Worm (Caenorhabditis elegans): ENCODE results near the gene mre-11.

Gene mre-11

ce11 chrV:10762695-10763094, 26.0 kb upstream of the mre-11 start, which contains the start of gene sre-6:
Gene sre-6, minus strand, starts transcription at chrV:10762795.
- TF ChIP-seq tbx-11 (GFP tag; IDR thresholded peaks at IDR 0.05) (no peak), hmbx-1 (tag; optimal IDR thresholded peaks at IDR 0.05) (no peak), pes-1 (GFP tag; IDR thresholded peaks at IDR 0.05) (no peak), scrt-1 (GFP tag; IDR thresholded peaks at IDR 0.05) (no peak), aly-1 (tag; optimal IDR thresholded peaks at IDR 0.05) (no peak), B0310.2 (tag; optimal IDR thresholded peaks at IDR 0.05) (no peak), ets-7 (tag; optimal IDR thresholded peaks at IDR 0.05) (no peak)

DNA sequence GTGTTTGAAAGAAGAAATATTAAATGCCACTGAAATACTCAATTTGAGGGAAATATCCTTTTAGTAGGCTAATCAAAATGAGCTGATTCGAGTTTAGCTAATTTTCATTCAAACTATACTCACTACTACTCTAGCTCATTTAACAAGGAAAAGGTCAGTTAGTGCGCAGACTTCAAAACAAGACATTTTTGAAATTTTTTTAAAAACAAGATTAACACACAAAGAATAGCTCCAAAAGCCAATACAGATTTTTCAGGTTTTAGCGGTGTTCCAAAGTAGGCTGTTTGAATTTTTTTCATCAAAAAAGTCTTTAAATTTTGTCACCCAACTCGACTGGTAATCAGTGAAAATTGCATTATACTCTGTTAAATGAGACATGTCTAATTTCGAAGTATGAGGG, 24.2 kb upstream of the mre-11 start:
- TF ChIP-seq F13C5.2 (tag; optimal IDR thresholded peaks at IDR 0.05) (no peak), ama-1 (optimal IDR thresholded peaks at IDR 0.05) (no peak), hmg-4 (GFP tag; optimal IDR thresholded peaks at IDR 0.05) (no peak), scrt-1 (GFP tag; IDR thresholded peaks at IDR 0.05) (no peak), B0310.2 (tag; optimal IDR thresholded peaks at IDR 0.05) (no peak)

DNA sequence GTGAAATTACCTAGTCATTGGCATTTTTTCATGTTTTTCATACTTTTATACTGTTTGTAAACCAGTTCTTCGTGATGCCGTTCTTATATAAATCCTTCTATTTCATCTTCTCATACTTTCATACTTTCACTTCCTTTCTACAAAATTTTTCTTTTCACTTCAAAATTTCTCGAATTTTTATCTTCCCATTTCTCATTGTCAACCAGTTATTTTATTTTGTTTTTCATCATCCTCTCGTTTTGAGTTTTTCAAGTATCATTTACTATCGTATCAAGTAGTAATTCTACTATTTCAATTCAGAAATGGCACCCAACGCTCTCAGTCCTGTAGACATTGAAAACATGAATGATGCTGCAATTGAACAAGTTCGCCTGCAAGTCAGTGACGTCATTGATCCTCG, 22.0 kb upstream of the mre-11 start, which contains the start of gene F28H7.8:
Gene F28H7.8, plus strand, starts transcription at position 301 of the 400 bp plus-strand sequence.
- TF ChIP-seq sea-1 (GFP tag; conservative IDR thresholded peaks at IDR 0.05) (no peak), B0310.2 (tag; optimal IDR thresholded peaks at IDR 0.05) (no peak), F13C5.2 (tag; optimal IDR thresholded peaks at IDR 0.05) (no peak), flt-1 (GFP tag; IDR thresholded peaks at IDR 0.05) (no peak), hmg-4 (GFP tag; optimal IDR thresholded peaks at IDR 0.05) (no peak), hmbx-1 (tag; optimal IDR thresholded peaks at IDR 0.05) (no peak)

- no peak for TF ChIP-seq tbx-11 (GFP tag; IDR thresholded peaks at IDR 0.05)
- no peak for TF ChIP-seq pes-1 (GFP tag; IDR thresholded peaks at IDR 0.05)
- TF ChIP-seq hnd-1 (tag; optimal IDR thresholded peaks at IDR 0.05), result no peak
- TF ChIP-seq F13C5.2 (tag; optimal IDR thresholded peaks at IDR 0.05), result no peak
Observed at ce11 chrV:10757128-10757527, 20.5 kb upstream of the mre-11 start.

- TF ChIP-seq tbx-11 (GFP tag; IDR thresholded peaks at IDR 0.05) (no peak), flt-1 (GFP tag; IDR thresholded peaks at IDR 0.05) (no peak), sea-1 (GFP tag; conservative IDR thresholded peaks at IDR 0.05) (no peak), hmg-4 (GFP tag; optimal IDR thresholded peaks at IDR 0.05) (no peak), hnd-1 (tag; optimal IDR thresholded peaks at IDR 0.05) (no peak), hmbx-1 (tag; optimal IDR thresholded peaks at IDR 0.05) (no peak), aly-1 (tag; optimal IDR thresholded peaks at IDR 0.05) (no peak), pes-1 (GFP tag; IDR thresholded peaks at IDR 0.05) (no peak), ceh-13 (GFP tag; optimal IDR thresholded peaks at IDR 0.05) (no peak)
Observed at ce11 chrV:10756698-10757097, 20.0 kb upstream of the mre-11 start, which contains the start of gene irld-6. Gene irld-6, minus strand, starts transcription at chrV:10756798.

- TF ChIP-seq tbx-37 (GFP tag; conservative IDR thresholded peaks at IDR 0.05) (no peak), tra-4 (tag; optimal IDR thresholded peaks at IDR 0.05) (no peak), scrt-1 (GFP tag; IDR thresholded peaks at IDR 0.05) (no peak), tbx-11 (GFP tag; IDR thresholded peaks at IDR 0.05) (no peak), ets-7 (tag; optimal IDR thresholded peaks at IDR 0.05) (no peak), ama-1 (optimal IDR thresholded peaks at IDR 0.05) (no peak), hnd-1 (tag; optimal IDR thresholded peaks at IDR 0.05) (no peak), F13C5.2 (tag; optimal IDR thresholded peaks at IDR 0.05) (no peak), aly-1 (tag; optimal IDR thresholded peaks at IDR 0.05) (no peak), hmbx-1 (tag; optimal IDR thresholded peaks at IDR 0.05) (no peak), ceh-36 (tag; optimal IDR thresholded peaks at IDR 0.05) (no peak), hmg-4 (GFP tag; optimal IDR thresholded peaks at IDR 0.05) (no peak), pes-1 (GFP tag; IDR thresholded peaks at IDR 0.05) (no peak), flt-1 (GFP tag; IDR thresholded peaks at IDR 0.05) (no peak), ceh-13 (GFP tag; optimal IDR thresholded peaks at IDR 0.05) (no peak), B0310.2 (tag; optimal IDR thresholded peaks at IDR 0.05) (no peak), sea-1 (GFP tag; conservative IDR thresholded peaks at IDR 0.05) (no peak)
Observed at ce11 chrV:10754050-10754449, 17.4 kb upstream of the mre-11 start, which contains the start of gene F28H7.7. Gene F28H7.7, minus strand, starts transcription at chrV:10754150.

ce11 chrV:10750630-10751029, 14.0 kb upstream of the mre-11 start, which contains the start of gene F28H7.3:
Gene F28H7.3, minus strand, starts transcription at chrV:10750788.
- TF ChIP-seq tbx-11 (GFP tag; IDR thresholded peaks at IDR 0.05) (no peak), tra-4 (tag; optimal IDR thresholded peaks at IDR 0.05) (no peak), sea-1 (GFP tag; conservative IDR thresholded peaks at IDR 0.05) (no peak), ceh-13 (GFP tag; optimal IDR thresholded peaks at IDR 0.05) (no peak), pes-1 (GFP tag; IDR thresholded peaks at IDR 0.05) (no peak), aly-1 (tag; optimal IDR thresholded peaks at IDR 0.05) (no peak), B0310.2 (tag; optimal IDR thresholded peaks at IDR 0.05) (no peak), scrt-1 (GFP tag; IDR thresholded peaks at IDR 0.05) (no peak), hmg-4 (GFP tag; optimal IDR thresholded peaks at IDR 0.05) (no peak), hmbx-1 (tag; optimal IDR thresholded peaks at IDR 0.05) (no peak), ets-7 (tag; optimal IDR thresholded peaks at IDR 0.05) (no peak), F13C5.2 (tag; optimal IDR thresholded peaks at IDR 0.05) (no peak), flt-1 (GFP tag; IDR thresholded peaks at IDR 0.05) (no peak), tbx-37 (GFP tag; conservative IDR thresholded peaks at IDR 0.05) (no peak), hnd-1 (tag; optimal IDR thresholded peaks at IDR 0.05) (no peak), ama-1 (optimal IDR thresholded peaks at IDR 0.05) (no peak)

- TF ChIP-seq hnd-1 (tag; optimal IDR thresholded peaks at IDR 0.05) (no peak), ceh-36 (tag; optimal IDR thresholded peaks at IDR 0.05) (no peak), tbx-11 (GFP tag; IDR thresholded peaks at IDR 0.05) (no peak), tra-4 (tag; optimal IDR thresholded peaks at IDR 0.05) (no peak), sea-1 (GFP tag; conservative IDR thresholded peaks at IDR 0.05) (no peak), B0310.2 (tag; optimal IDR thresholded peaks at IDR 0.05) (no peak), hmbx-1 (tag; optimal IDR thresholded peaks at IDR 0.05) (no peak), ceh-13 (GFP tag; optimal IDR thresholded peaks at IDR 0.05) (no peak), pes-1 (GFP tag; IDR thresholded peaks at IDR 0.05) (no peak), aly-1 (tag; optimal IDR thresholded peaks at IDR 0.05) (no peak), ets-7 (tag; optimal IDR thresholded peaks at IDR 0.05) (no peak), F13C5.2 (tag; optimal IDR thresholded peaks at IDR 0.05) (no peak)
Observed at ce11 chrV:10747263-10747951, 10.7 kb upstream of the mre-11 start, which contains the start of the genes selt-1.2 and F28H7.2. Gene selt-1.2, minus strand, starts transcription at chrV:10747363. Gene F28H7.2, plus strand, starts transcription at chrV:10747901.
